Worm (Caenorhabditis elegans) whole organism, L3 larva: Measurements from ENCODE around the gene figl-1.
"Not testable (repeated sequence)": the region's sequence is repeated elsewhere in the genome, so short reads cannot be mapped to it uniquely, and the experiment has no call there.

Experiments used
- aly-2 ChIP-seq: fragments of 150-350 bp; optimal IDR thresholded peaks from 2 replicates; lab custom pipeline; 2014; ENCODE audit warnings: missing biosample characterization, missing genetic modification characterization
- lin-39 ChIP-seq: fragments of 150-350 bp; optimal IDR thresholded peaks from 2 replicates; lab custom pipeline; 2018; ENCODE audit warnings: missing biosample characterization, missing genetic modification reagents, missing genetic modification characterization
- unc-62 ChIP-seq: fragments of 150-350 bp; sonication (generic microtip); optimal IDR thresholded peaks from 4 replicates; lab custom pipeline; 2014; ENCODE audit warnings: missing biosample characterization, missing genetic modification reagents, missing genetic modification characterization

figl-1 gene

DNA sequence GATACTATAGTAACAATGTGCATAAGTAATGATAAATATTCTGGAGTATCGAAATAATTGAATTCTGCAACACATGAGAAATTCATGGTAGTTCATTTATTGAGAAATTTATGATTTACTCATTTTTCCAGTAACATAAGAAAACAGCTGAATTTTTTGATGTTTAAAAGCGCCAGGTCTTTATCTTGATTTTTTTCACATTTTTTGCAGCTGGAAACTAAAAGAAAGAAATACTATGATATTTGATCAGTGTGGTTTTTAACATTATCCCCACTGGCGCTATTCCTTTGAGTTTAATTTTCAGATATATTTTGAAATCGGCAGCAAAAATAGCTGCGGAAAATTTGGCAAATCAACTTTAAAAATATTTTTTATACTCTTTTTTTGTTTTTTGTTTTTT lies 52.4 kb downstream of the figl-1 start, which contains the start of gene srh-194:
Gene srh-194 (minus strand): TSS at position 101 of the 400 bp plus-strand sequence.
- TF ChIP-seq unc-62, lin-39, aly-2: not testable (repeated sequence)
